Fruit fly (Drosophila melanogaster): ENCODE results near the gene Set2.

The Set2 gene

DNA sequence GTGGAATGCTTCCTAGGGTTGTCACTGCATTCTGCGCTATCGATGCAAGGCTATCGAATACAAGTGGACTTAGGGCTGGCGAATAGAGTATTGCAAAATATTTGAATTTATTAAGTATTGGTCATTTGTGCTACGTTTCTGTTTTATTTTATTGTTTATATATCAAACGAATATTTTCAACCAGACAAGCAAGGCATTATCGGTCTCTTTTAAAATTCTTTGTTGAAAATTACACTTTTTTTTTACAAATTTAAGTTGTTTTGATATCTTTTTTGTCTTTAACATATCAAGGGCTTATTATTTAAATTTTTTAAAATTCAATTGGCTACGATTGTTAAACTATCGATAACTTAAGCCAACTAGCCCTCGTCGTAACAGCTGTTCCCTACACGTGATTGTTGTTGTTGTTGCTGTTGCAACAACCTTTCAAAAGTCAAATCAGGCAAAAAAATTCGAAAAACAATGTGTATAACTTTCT is 25.6 kb upstream of the Set2 start, which contains the start of the genes Ype and CG1662 (continued):
- no peak for TF ChIP-seq Hr38 (GFP tag; optimal IDR thresholded peaks at IDR 0.05)
- peak; percentile 61 for TF ChIP-seq CG4318 (GFP tag; optimal IDR thresholded peaks at IDR 0.05)
- TF ChIP-seq CG6854 (GFP tag; optimal IDR thresholded peaks at IDR 0.05) = no peak
- no peak; the same call in 1 of the 2 replicates for TF ChIP-seq CG11294 (GFP tag; IDR thresholded peaks at IDR 0.05)
- no peak for TF ChIP-seq CG16779 (tag; optimal IDR thresholded peaks at IDR 0.05)
- TF ChIP-seq Sox15 (GFP tag; optimal IDR thresholded peaks at IDR 0.05) = peak; percentile 66
- TF ChIP-seq CG10631 (GFP tag; optimal IDR thresholded peaks at IDR 0.05) = peak; percentile 78
- peak; percentile 68; the same call in 2 of the 3 replicates for TF ChIP-seq eg (GFP tag; IDR thresholded peaks at IDR 0.05)
- peak; percentile 13 to 59 for TF ChIP-seq salr (GFP tag; optimal IDR thresholded peaks at IDR 0.05)
- TF ChIP-seq CG32006 (GFP tag; optimal IDR thresholded peaks at IDR 0.05) = peak; percentile 75
- peak; percentile 39 for TF ChIP-seq Blimp-1 (GFP tag; optimal IDR thresholded peaks at IDR 0.05)
- TF ChIP-seq CG6163 (GFP tag; IDR thresholded peaks at IDR 0.05) = 0 out of 3 replicates have a peak, but pooled peaks have one; percentile 31
- TF ChIP-seq CG8632 (GFP tag; optimal IDR thresholded peaks at IDR 0.05) = peak; percentile 57
- peak; percentile 70 for TF ChIP-seq Hr39 (GFP tag; optimal IDR thresholded peaks at IDR 0.05)
- TF ChIP-seq CG7368 (GFP tag; optimal IDR thresholded peaks at IDR 0.05) = peak; percentile 34
- peak; percentile 79 for TF ChIP-seq cyc (GFP tag; optimal IDR thresholded peaks at IDR 0.05)
- TF ChIP-seq CG9139 (GFP tag; optimal IDR thresholded peaks at IDR 0.05) = no peak
- TF ChIP-seq CG10669 (GFP tag; optimal IDR thresholded peaks at IDR 0.05) = peak; percentile 63
- peak; percentile 29 for TF ChIP-seq dac (GFP tag; optimal IDR thresholded peaks at IDR 0.05)
- TF ChIP-seq CG31627 (GFP tag; optimal IDR thresholded peaks at IDR 0.05) = peak; percentile 78
- peak; percentile 34; the same call in 1 of the 3 replicates for TF ChIP-seq CG8119 (GFP tag; IDR thresholded peaks at IDR 0.05)
- peak; percentile 38 for TF ChIP-seq CG8319 (GFP tag; optimal IDR thresholded peaks at IDR 0.05)
- peak; percentile 67 for TF ChIP-seq Sox102F (GFP tag; optimal IDR thresholded peaks at IDR 0.05)
- peak; percentile 73 for TF ChIP-seq Ets21C (GFP tag; optimal IDR thresholded peaks at IDR 0.05)
- no peak for TF ChIP-seq fd85E (GFP tag; optimal IDR thresholded peaks at IDR 0.05)
- TF ChIP-seq dsx (GFP tag; optimal IDR thresholded peaks at IDR 0.05; ENCODE audit: poor library complexity, severe bottlenecking) = peak; percentile 63
- peak; percentile 41 for TF ChIP-seq Lpt (GFP tag; optimal IDR thresholded peaks at IDR 0.05)
- TF ChIP-seq topi (GFP tag; optimal IDR thresholded peaks at IDR 0.05) = peak; percentile 71

DNA sequence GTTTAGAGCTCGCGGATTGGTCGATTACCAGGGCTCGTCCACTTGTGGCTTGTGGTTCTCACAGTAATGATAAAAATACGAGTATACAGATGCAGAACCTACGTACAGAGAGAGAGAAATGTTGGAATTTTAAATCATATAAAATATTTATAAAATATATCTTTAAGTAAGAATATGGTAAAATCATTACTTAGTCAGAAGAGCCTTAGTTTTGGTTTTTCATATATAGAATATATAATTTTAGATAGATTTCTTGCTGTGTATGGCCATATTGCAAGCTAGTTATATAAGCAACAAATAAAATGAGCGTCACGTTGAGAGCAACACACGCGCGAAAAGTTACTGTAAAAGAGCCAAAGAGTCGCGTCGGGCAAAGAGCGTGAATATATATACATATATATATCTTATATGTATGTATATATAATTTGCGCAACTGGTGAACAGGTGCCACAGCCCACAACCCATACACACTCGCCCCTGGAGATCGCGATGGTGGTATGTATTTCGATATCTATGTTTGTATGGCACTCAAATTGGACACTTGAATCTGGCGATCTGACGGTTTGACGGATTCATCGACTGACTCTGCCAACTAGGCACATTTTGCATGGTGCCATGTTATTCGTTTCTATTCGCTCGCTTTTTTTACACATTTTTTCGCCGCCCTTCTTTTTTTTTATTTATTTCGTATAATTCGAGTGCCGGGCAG is 22.4 kb upstream of the Set2 start:
- TF ChIP-seq CG11294 (GFP tag; IDR thresholded peaks at IDR 0.05) (peak; percentile 80), dac (GFP tag; optimal IDR thresholded peaks at IDR 0.05) (no peak), CG3919 (GFP tag; optimal IDR thresholded peaks at IDR 0.05) (peak; percentile 45), CG32006 (GFP tag; optimal IDR thresholded peaks at IDR 0.05) (peak; percentile 73), pdm3 (GFP tag; optimal IDR thresholded peaks at IDR 0.05) (peak; percentile 24), CG8119 (GFP tag; IDR thresholded peaks at IDR 0.05) (peak; percentile 85), Hr38 (GFP tag; optimal IDR thresholded peaks at IDR 0.05) (no peak), topi (GFP tag; optimal IDR thresholded peaks at IDR 0.05) (peak; percentile 28), CG6808 (GFP tag; optimal IDR thresholded peaks at IDR 0.05) (peak; percentile 63), CG3032 (tag; optimal IDR thresholded peaks at IDR 0.05) (peak; percentile 74), CG34406 (GFP tag; optimal IDR thresholded peaks at IDR 0.05) (peak; percentile 59), CG11902 (GFP tag; optimal IDR thresholded peaks at IDR 0.05) (no peak), Ets96B (tag; optimal IDR thresholded peaks at IDR 0.05) (peak; percentile 74), Blimp-1 (GFP tag; optimal IDR thresholded peaks at IDR 0.05) (no peak), CG10631 (GFP tag; optimal IDR thresholded peaks at IDR 0.05) (peak; percentile 74), CG6163 (GFP tag; IDR thresholded peaks at IDR 0.05) (peak; percentile 84), CG31627 (GFP tag; optimal IDR thresholded peaks at IDR 0.05) (no peak), CG7368 (GFP tag; optimal IDR thresholded peaks at IDR 0.05) (peak; percentile 25), svp (GFP tag) (peak; percentile 24), CG9139 (GFP tag; optimal IDR thresholded peaks at IDR 0.05) (peak; percentile 58), fd85E (GFP tag; optimal IDR thresholded peaks at IDR 0.05) (no peak), ss (GFP tag; optimal IDR thresholded peaks at IDR 0.05) (peak; percentile 38 to 60), Smox (GFP tag; optimal IDR thresholded peaks at IDR 0.05) (no peak), CG15336 (GFP tag; IDR thresholded peaks at IDR 0.05) (peak; percentile 89), vri (GFP tag; optimal IDR thresholded peaks at IDR 0.05) (peak; percentile 67), esn (GFP tag; optimal IDR thresholded peaks at IDR 0.05) (peak; percentile 40), Sox102F (GFP tag; optimal IDR thresholded peaks at IDR 0.05) (no peak), CG8632 (GFP tag; optimal IDR thresholded peaks at IDR 0.05) (peak; percentile 50), achi (GFP tag; optimal IDR thresholded peaks at IDR 0.05) (peak; percentile 66), cyc (GFP tag; optimal IDR thresholded peaks at IDR 0.05) (peak; percentile 20), fkh (GFP tag; optimal IDR thresholded peaks at IDR 0.05) (no peak), CG11762 (GFP tag; optimal IDR thresholded peaks at IDR 0.05; ENCODE audit: insufficient read depth) (no peak), CG6854 (GFP tag; optimal IDR thresholded peaks at IDR 0.05) (no peak), CG16779 (tag; optimal IDR thresholded peaks at IDR 0.05) (peak; percentile 11), eg (GFP tag; IDR thresholded peaks at IDR 0.05) (peak; percentile 92), spab (GFP tag; optimal IDR thresholded peaks at IDR 0.05) (peak; percentile 9)

Measured in whole organism, prepupa.